Worm (Caenorhabditis elegans) whole organism, L4 larva: Measurements from ENCODE around the gene zyg-9.

ENCODE experiments used
- F49E8.2 ChIP-seq: sonication (generic microtip); optimal IDR thresholded peaks from 2 replicates; lab custom pipeline; 2016; ENCODE audit warnings: missing compliant biosample characterization, mild to moderate bottlenecking, missing genetic modification characterization, borderline replicate concordance
- daf-12 ChIP-seq: fragments of 150-350 bp; optimal IDR thresholded peaks from 2 replicates; lab custom pipeline; 2014; ENCODE audit warnings: missing biosample characterization, missing genetic modification reagents, missing genetic modification characterization
- fos-1 ChIP-seq: fragments of 150-350 bp; optimal IDR thresholded peaks from 2 replicates; lab custom pipeline; 2014; ENCODE audit warnings: missing biosample characterization, missing genetic modification characterization
- hlh-11 ChIP-seq: fragments of 200-800 bp; sonication (Bioruptor generic); optimal IDR thresholded peaks from 2 replicates; lab custom pipeline; 2018; ENCODE audit warnings: mild to moderate bottlenecking, missing genetic modification characterization, missing compliant biosample characterization
- hmg-1.1 ChIP-seq: fragments of 200-800 bp; sonication (Bioruptor generic); IDR thresholded peaks from 2 replicates; pipeline ENCODE4 v1.3.6; 2022; ENCODE audit warnings: missing genetic modification reagents, missing genetic modification characterization, missing compliant biosample characterization
- lin-39 ChIP-seq: fragments of 150-350 bp; optimal IDR thresholded peaks from 2 replicates; lab custom pipeline; 2014; ENCODE audit warnings: missing biosample characterization, missing genetic modification reagents, missing genetic modification characterization
- mxl-3 ChIP-seq: fragments of 200-800 bp; sonication (Bioruptor generic); optimal IDR thresholded peaks from 2 replicates; lab custom pipeline; 2018; ENCODE audit warnings: mild to moderate bottlenecking, missing genetic modification characterization, missing compliant biosample characterization
- nhr-11 ChIP-seq: fragments of 150-350 bp; optimal IDR thresholded peaks from 2 replicates; lab custom pipeline; 2014; ENCODE audit warnings: missing biosample characterization, missing genetic modification characterization
- pha-4 ChIP-seq, 2 experiments: fragments of 150-350 bp in 1 of 2; fragments of 200-800 bp in 1 of 2; sonication (Bioruptor generic) in 1 of 2; IDR thresholded peaks in 1 of 2; optimal IDR thresholded peaks in 1 of 2; 2 replicates each; pipeline versions ENCODE4 v1.3.6 to Lab custom; 2014 to 2022; ENCODE audit warnings: missing genetic modification characterization in 2 of 2, missing genetic modification reagents in 2 of 2, missing biosample characterization in 1 of 2, missing compliant biosample characterization in 1 of 2
- rbr-2 ChIP-seq: sonication (generic microtip); optimal IDR thresholded peaks from 2 replicates; lab custom pipeline; 2016; ENCODE audit warnings: missing genotype, missing genetic modification characterization, missing compliant biosample characterization
- unc-39 ChIP-seq: sonication (generic microtip); optimal IDR thresholded peaks from 2 replicates; lab custom pipeline; 2017; ENCODE audit warnings: missing biosample characterization, missing genetic modification characterization
- ztf-7 ChIP-seq: fragments of 150-350 bp; optimal IDR thresholded peaks from 2 replicates; lab custom pipeline; 2014; ENCODE audit warnings: missing biosample characterization, missing genetic modification characterization

- TF ChIP-seq ztf-7 (tag; lab: Kevin White, UChicago) = no peak
- no peak for TF ChIP-seq hmg-1.1
- no peak for TF ChIP-seq mxl-3 (GFP tag; lab: Kevin White, UChicago)
- TF ChIP-seq daf-12 (tag; lab: Kevin White, UChicago) = no peak
- no peak for TF ChIP-seq hlh-11
- TF ChIP-seq lin-39 (tag; lab: Kevin White, UChicago) = no peak
- no peak for TF ChIP-seq unc-39
- TF ChIP-seq fos-1 = no peak
- TF ChIP-seq nhr-11 (tag; lab: Kevin White, UChicago) = no peak
- no peak for TF ChIP-seq rbr-2 (tag; lab: Kevin White, UChicago)
- no peak for TF ChIP-seq F49E8.2 (tag; lab: Kevin White, UChicago)
- no peak for TF ChIP-seq pha-4 (GFP tag; IDR thresholded peaks at IDR 0.05; lab: Robert Waterston, UW)
- no peak for TF ChIP-seq pha-4 (tag; optimal IDR thresholded peaks at IDR 0.05; lab: Kevin White, UChicago)
Measured at ce11 chrII:8415035-8415434, 42.6 kb upstream of the zyg-9 start.
